Worm (Caenorhabditis elegans): ENCODE measurements around the gene C48A7.16.

The C48A7.16 gene

ce11 chrIV:7397507-7397906 is 7.8 kb upstream of the C48A7.16 start:
- TF ChIP-seq nhr-6 (tag; optimal IDR thresholded peaks at IDR 0.05) (no peak), nhr-41 (GFP tag; IDR thresholded peaks at IDR 0.05) (no peak), duxl-1 (tag; optimal IDR thresholded peaks at IDR 0.05; ENCODE audit: poor library complexity) (no peak), fos-1 (tag; optimal IDR thresholded peaks at IDR 0.05) (no peak), arid-1 (GFP tag; conservative IDR thresholded peaks at IDR 0.05) (0 out of 2 replicates have a peak, but pooled peaks have one; percentile 14), egl-43 (GFP tag; IDR thresholded peaks at IDR 0.05) (no peak), unc-62 (GFP tag; optimal IDR thresholded peaks at IDR 0.05 in 1 of 2) (peak in 1 of 2 experiments; percentile 77), unc-62 (tag; optimal IDR thresholded peaks at IDR 0.05) (no peak), set-16 (GFP tag; IDR thresholded peaks at IDR 0.05) (0 out of 2 replicates have a peak, but pooled peaks have one; percentile 9), pha-4 (GFP tag; IDR thresholded peaks at IDR 0.05) (peak; percentile 45; the same call in 1 of the 2 replicates), pha-4 (tag; optimal IDR thresholded peaks at IDR 0.05) (no peak), dpl-1 (GFP tag; optimal IDR thresholded peaks at IDR 0.05) (no peak), zfp-2 (tag; optimal IDR thresholded peaks at IDR 0.05) (no peak), Y5F2A.4 (GFP tag; optimal IDR thresholded peaks at IDR 0.05) (no peak), dve-1 (tag; optimal IDR thresholded peaks at IDR 0.05; ENCODE audit: insufficient read depth) (no peak), nhr-11 (tag; optimal IDR thresholded peaks at IDR 0.05) (no peak), ama-1 (optimal IDR thresholded peaks at IDR 0.05) (peak; percentile 56), ctbp-1 (GFP tag; IDR thresholded peaks at IDR 0.05) (no peak), attf-4 (tag; optimal IDR thresholded peaks at IDR 0.05) (no peak)

- TF ChIP-seq Y105C5A.15 (GFP tag; IDR thresholded peaks at IDR 0.05) (no peak), mdt-29 (GFP tag; IDR thresholded peaks at IDR 0.05) (no peak), D1046.2 (GFP tag; IDR thresholded peaks at IDR 0.05) (no peak), mxl-3 (GFP tag; optimal IDR thresholded peaks at IDR 0.05) (no peak), dmd-6 (GFP tag; IDR thresholded peaks at IDR 0.05) (no peak), arid-1 (GFP tag; conservative IDR thresholded peaks at IDR 0.05) (no peak), rbr-2 (tag; optimal IDR thresholded peaks at IDR 0.05) (peak; percentile 5), hlh-30 (tag; optimal IDR thresholded peaks at IDR 0.05; ENCODE audit: insufficient read depth) (peak; percentile 2), ceh-32 (tag; optimal IDR thresholded peaks at IDR 0.05; ENCODE audit: poor library complexity) (no peak), mep-1 (tag; optimal IDR thresholded peaks at IDR 0.05) (no peak), skn-1 (tag; optimal IDR thresholded peaks at IDR 0.05) (no peak), attf-4 (tag; optimal IDR thresholded peaks at IDR 0.05) (no peak), ceh-44 (GFP tag; IDR thresholded peaks at IDR 0.05) (no peak), sdz-12 (GFP tag; optimal IDR thresholded peaks at IDR 0.05) (no peak), F10B5.3 (tag; optimal IDR thresholded peaks at IDR 0.05) (no peak), nhr-111 (GFP tag; optimal IDR thresholded peaks at IDR 0.05) (no peak), nhr-6 (tag; optimal IDR thresholded peaks at IDR 0.05) (no peak), gei-8 (GFP tag; optimal IDR thresholded peaks at IDR 0.05) (no peak), aly-2 (tag; optimal IDR thresholded peaks at IDR 0.05) (no peak), spr-1 (tag; optimal IDR thresholded peaks at IDR 0.05) (no peak), aha-1 (tag) (peak; percentile 41), nhr-102 (tag; optimal IDR thresholded peaks at IDR 0.05) (no peak), F44E2.7 (GFP tag; IDR thresholded peaks at IDR 0.05) (no peak), snpc-4 (tag; optimal IDR thresholded peaks at IDR 0.05) (no peak), nhr-10 (tag; optimal IDR thresholded peaks at IDR 0.05) (no peak), lin-38 (GFP tag; IDR thresholded peaks at IDR 0.05) (no peak), Y5F2A.4 (GFP tag; optimal IDR thresholded peaks at IDR 0.05) (no peak), nhr-11 (tag; optimal IDR thresholded peaks at IDR 0.05) (no peak), unc-130 (GFP tag; optimal IDR thresholded peaks at IDR 0.05) (no peak), ctbp-1 (GFP tag; IDR thresholded peaks at IDR 0.05) (no peak), mes-2 (tag; optimal IDR thresholded peaks at IDR 0.05; ENCODE audit: poor library complexity, severe bottlenecking) (no peak), daf-19 (GFP tag; conservative IDR thresholded peaks at IDR 0.05) (no peak), lsy-2 (tag; optimal IDR thresholded peaks at IDR 0.05) (no peak), madf-5 (GFP tag; IDR thresholded peaks at IDR 0.05) (no peak), F26F4.8 (GFP tag; conservative IDR thresholded peaks at IDR 0.05) (no peak), jun-1 (tag; optimal IDR thresholded peaks at IDR 0.05) (no peak), lin-1 (GFP tag; IDR thresholded peaks at IDR 0.05) (no peak)
These were observed 4.7 kb upstream of the C48A7.16 start for ce11 chrIV:7400502-7401118.

Measured in whole organism, L4 larva.